Worm (Caenorhabditis elegans): ENCODE data around the gene F07F6.8.

ce11 chrII:5420947-5421614 is 4.5 kb downstream of the F07F6.8 start, which contains the start of gene tofu-6:
- TF ChIP-seq snpc-4 (tag; optimal IDR thresholded peaks at IDR 0.05) (no peak), nhr-12 (tag; optimal IDR thresholded peaks at IDR 0.05) (no peak), elt-3 (tag; optimal IDR thresholded peaks at IDR 0.05) (no peak), nhr-77 (tag; optimal IDR thresholded peaks at IDR 0.05) (no peak)

All from whole organism, L3 larva.